In the genomic region with DNA sequence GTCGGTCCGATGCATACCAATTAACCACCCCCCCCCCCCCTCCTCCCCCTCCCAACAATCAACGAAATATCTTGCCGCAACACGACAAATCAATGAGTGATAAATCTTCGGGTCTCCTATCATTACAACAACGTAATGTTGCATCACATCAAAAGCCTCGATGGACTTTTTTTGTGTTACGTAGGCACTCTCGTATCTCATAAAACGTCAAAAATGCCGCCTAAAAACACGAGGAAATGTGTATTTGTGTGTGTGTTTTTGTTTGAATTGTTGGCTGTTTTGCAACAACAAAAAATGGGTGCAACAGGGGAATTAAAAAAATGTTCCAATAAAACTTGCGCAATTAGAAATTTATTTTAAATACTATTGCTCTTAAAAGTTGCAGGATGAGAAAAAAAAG, we compare ENCODE assay signal across 4 worm cellular contexts.
A peak's percentile ranks its signal among the peaks of the same experiment; 100 is the strongest.
TF ChIP-seq lines count a peak whose summit lies in the region.

No protein-coding gene starts in this region.

TF ChIP-seq in whole organism, L1 larva, 84 proteins besides CTCF, POLR2A, EP300 and RAD21:
- TF ChIP-seq nhr-47 (tag; optimal IDR thresholded peaks at IDR 0.05; lab: Kevin White, UChicago) (no peak), lin-14 (GFP tag; optimal IDR thresholded peaks at IDR 0.05; lab: Kevin White, UChicago) (peak; percentile 24), nhr-11 (tag; optimal IDR thresholded peaks at IDR 0.05; lab: Kevin White, UChicago) (no peak), snpc-4 (tag; optimal IDR thresholded peaks at IDR 0.05; lab: Kevin White, UChicago) (no peak), snu-23 (GFP tag; optimal IDR thresholded peaks at IDR 0.05; lab: Kevin White, UChicago) (no peak), zip-4 (GFP tag; optimal IDR thresholded peaks at IDR 0.05; lab: Kevin White, UChicago) (no peak), rnt-1 (tag; optimal IDR thresholded peaks at IDR 0.05; lab: Kevin White, UChicago) (peak; percentile 46), unc-62 (GFP tag; optimal IDR thresholded peaks at IDR 0.05; lab: Kevin White, UChicago) (no peak), ceh-82 (tag; optimal IDR thresholded peaks at IDR 0.05; lab: Kevin White, UChicago) (no peak)

TF ChIP-seq in whole organism, L2 larva, 48 proteins besides CTCF, POLR2A, EP300 and RAD21:
- TF ChIP-seq nhr-6 (tag; optimal IDR thresholded peaks at IDR 0.05; lab: Kevin White, UChicago) = no peak
- TF ChIP-seq nhr-129 (tag; optimal IDR thresholded peaks at IDR 0.05; lab: Kevin White, UChicago) = peak; percentile 54
TF ChIP-seq in whole organism, L2 larva: peak in this region for 1.

TF ChIP-seq in whole organism, L3 larva, 47 proteins besides CTCF, POLR2A, EP300 and RAD21:
- TF ChIP-seq ceh-28 (tag; optimal IDR thresholded peaks at IDR 0.05; lab: Kevin White, UChicago) (no peak), nhr-28 (tag; optimal IDR thresholded peaks at IDR 0.05; lab: Kevin White, UChicago) (no peak), egl-5 (tag; optimal IDR thresholded peaks at IDR 0.05; lab: Kevin White, UChicago) (peak; percentile 95), fkh-10 (GFP tag; optimal IDR thresholded peaks at IDR 0.05; lab: Kevin White, UChicago) (no peak), ama-1 (optimal IDR thresholded peaks at IDR 0.05; lab: Kevin White, UChicago) (no peak), ceh-82 (tag; optimal IDR thresholded peaks at IDR 0.05; lab: Kevin White, UChicago) (no peak)

TF ChIP-seq in whole organism, mixed stage, embryonic, 35 proteins besides CTCF, POLR2A, EP300 and RAD21:
- TF ChIP-seq unc-120 (tag; optimal IDR thresholded peaks at IDR 0.05; lab: Kevin White, UChicago; ENCODE audit: poor library complexity, severe bottlenecking) = peak; percentile 11
- TF ChIP-seq unc-39 (tag; optimal IDR thresholded peaks at IDR 0.05; lab: Kevin White, UChicago) = no peak
